Fruit fly (Drosophila melanogaster) whole organism, embryonic: ENCODE results near the gene CG34260.

Experiments
- Asciz ChIP-seq: fragments of 200-800 bp; sonication (Bioruptor generic); optimal IDR thresholded peaks from 2 replicates; lab custom pipeline; 2017; ENCODE audit warnings: missing biosample characterization, mild to moderate bottlenecking, missing genetic modification characterization, missing genetic modification reagents
- CG10147 ChIP-seq: fragments of 200-800 bp; sonication (Bioruptor generic); optimal IDR thresholded peaks from 2 replicates; lab custom pipeline; 2019; ENCODE audit warnings: missing biosample characterization, mild to moderate bottlenecking, missing genetic modification characterization, moderate library complexity
- CG10366 ChIP-seq: fragments of 200-800 bp; sonication (Bioruptor generic); IDR thresholded peaks from 2 replicates; pipeline ENCODE4 v1.3.6; 2022; ENCODE audit warnings: missing biosample characterization, missing genetic modification characterization
- CG10979 ChIP-seq: fragments of 200-800 bp; sonication (Bioruptor generic); optimal IDR thresholded peaks from 2 replicates; lab custom pipeline; 2018; ENCODE audit warnings: missing biosample characterization, mild to moderate bottlenecking, missing genetic modification characterization, moderate library complexity
- CG11247 ChIP-seq: fragments of 200-800 bp; sonication (Bioruptor generic); IDR thresholded peaks from 2 replicates; pipeline ENCODE4 v1.3.6; 2022; ENCODE audit warnings: missing biosample characterization, missing genetic modification characterization
- CG11695 ChIP-seq: fragments of 200-800 bp; sonication (Bioruptor generic); IDR thresholded peaks from 3 replicates; pipeline ENCODE4 v1.3.6; 2022; ENCODE audit warnings: missing biosample characterization, missing genetic modification characterization
- CG12155 ChIP-seq: fragments of 200-800 bp; sonication (Bioruptor generic); optimal IDR thresholded peaks from 3 replicates; lab custom pipeline; 2016; ENCODE audit warnings: missing biosample characterization, missing genetic modification characterization
- CG13424 ChIP-seq: fragments of 200-800 bp; sonication (Bioruptor generic); optimal IDR thresholded peaks from 2 replicates; lab custom pipeline; 2019; ENCODE audit warnings: missing biosample characterization, mild to moderate bottlenecking, missing genetic modification characterization, moderate library complexity
- CG17328 ChIP-seq: fragments of 200-800 bp; sonication (Bioruptor generic); IDR thresholded peaks from 2 replicates; pipeline ENCODE4 v1.3.6; 2022; ENCODE audit warnings: missing biosample characterization, missing genetic modification characterization
- CG18476 ChIP-seq: fragments of 200-800 bp; sonication (Bioruptor generic); optimal IDR thresholded peaks from 2 replicates; lab custom pipeline; 2016; ENCODE audit warnings: missing biosample characterization, mild to moderate bottlenecking, missing genetic modification characterization
- CG2889 ChIP-seq: fragments of 200-800 bp; sonication (Bioruptor generic); IDR thresholded peaks from 3 replicates; pipeline ENCODE4 v1.3.6; 2022; ENCODE audit warnings: missing biosample characterization, missing genetic modification characterization
- CG30020 ChIP-seq: fragments of 200-800 bp; optimal IDR thresholded peaks from 2 replicates; lab custom pipeline; 2019; ENCODE audit warnings: missing biosample characterization, mild to moderate bottlenecking, missing genetic modification characterization, moderate library complexity
- CG30431 ChIP-seq: fragments of 200-800 bp; sonication (Bioruptor generic); optimal IDR thresholded peaks from 2 replicates; lab custom pipeline; 2017; ENCODE audit warnings: missing biosample characterization, missing genetic modification characterization
- CG34376 ChIP-seq: fragments of 200-800 bp; sonication (Bioruptor generic); optimal IDR thresholded peaks from 2 replicates; lab custom pipeline; 2018; ENCODE audit warnings: missing biosample characterization, mild to moderate bottlenecking, missing genetic modification characterization
- CG3847 ChIP-seq: fragments of 200-800 bp; sonication (Bioruptor generic); IDR thresholded peaks from 2 replicates; pipeline ENCODE4 v1.3.6; 2022; ENCODE audit warnings: missing biosample characterization, missing genetic modification characterization
- CG4854 ChIP-seq: fragments of 200-800 bp; sonication (Bioruptor generic); optimal IDR thresholded peaks from 2 replicates; lab custom pipeline; 2016; ENCODE audit warnings: missing biosample characterization, missing genetic modification characterization, inconsistent platforms
- CG6175 ChIP-seq: fragments of 200-800 bp; sonication (Bioruptor generic); IDR thresholded peaks from 3 replicates; pipeline ENCODE4 v1.3.6; 2022; ENCODE audit warnings: missing biosample characterization, missing genetic modification characterization
- CG6765 ChIP-seq: fragments of 200-800 bp; sonication (Bioruptor generic); optimal IDR thresholded peaks from 3 replicates; lab custom pipeline; 2017; ENCODE audit warnings: missing biosample characterization, mild to moderate bottlenecking, missing genetic modification characterization
- CG7786 ChIP-seq: fragments of 200-800 bp; sonication (Bioruptor generic); optimal IDR thresholded peaks from 2 replicates; lab custom pipeline; 2016; ENCODE audit warnings: missing biosample characterization, missing genetic modification characterization
- CG8478 ChIP-seq: fragments of >200 bp; optimal IDR thresholded peaks from 2 replicates; lab custom pipeline; 2018
- CG9727 ChIP-seq: fragments of 200-800 bp; sonication (Bioruptor generic); optimal IDR thresholded peaks from 3 replicates; lab custom pipeline; 2017; ENCODE audit warnings: missing biosample characterization, mild to moderate bottlenecking, missing genetic modification characterization
- CkIIα-i1 ChIP-seq: fragments of 200-800 bp; sonication (Bioruptor generic); IDR thresholded peaks from 2 replicates; pipeline ENCODE4 v1.3.6; 2022; ENCODE audit warnings: missing biosample characterization, missing genetic modification characterization
- Deaf1 ChIP-seq: fragments of 200-800 bp; optimal IDR thresholded peaks from 3 replicates; lab custom pipeline; 2019; ENCODE audit warnings: missing biosample characterization, mild to moderate bottlenecking, missing genetic modification characterization, moderate library complexity
- Elba2 ChIP-seq: fragments of 200-800 bp; sonication (Bioruptor generic); optimal IDR thresholded peaks from 3 replicates; lab custom pipeline; 2016; ENCODE audit warnings: missing biosample characterization, missing genetic modification characterization
- NC2β ChIP-seq: fragments of 200-800 bp; sonication (Bioruptor generic); optimal IDR thresholded peaks from 2 replicates; lab custom pipeline; 2016; ENCODE audit warnings: missing biosample characterization, missing genetic modification characterization
- NfI ChIP-seq: fragments of 200-800 bp; sonication (Bioruptor generic); optimal IDR thresholded peaks from 3 replicates; lab custom pipeline; 2018; ENCODE audit warnings: missing biosample characterization, mild to moderate bottlenecking, missing genetic modification characterization, moderate library complexity
- Ravus ChIP-seq: fragments of 200-800 bp; sonication (Bioruptor generic); IDR thresholded peaks from 2 replicates; pipeline ENCODE4 v1.3.6; 2022; ENCODE audit warnings: missing biosample characterization, missing genetic modification characterization
- Scr ChIP-seq: fragments of 200-800 bp; sonication (Bioruptor generic); IDR thresholded peaks from 2 replicates; pipeline ENCODE4 v1.3.6; 2022; ENCODE audit warnings: missing biosample characterization, missing genetic modification characterization; ENCODE audit not compliant: partially characterized antibody
- Sox100B ChIP-seq: fragments of 200-800 bp; sonication (Bioruptor generic); optimal IDR thresholded peaks from 3 replicates; lab custom pipeline; 2018; ENCODE audit warnings: missing biosample characterization, mild to moderate bottlenecking, missing genetic modification characterization
- Sox102F ChIP-seq: fragments of 200-800 bp; sonication (Bioruptor generic); optimal IDR thresholded peaks from 2 replicates; lab custom pipeline; 2018; ENCODE audit warnings: missing biosample characterization, mild to moderate bottlenecking, missing genetic modification characterization, moderate library complexity
- YL-1 ChIP-seq: fragments of 200-800 bp; sonication (Bioruptor generic); optimal IDR thresholded peaks from 3 replicates; lab custom pipeline; 2017; ENCODE audit warnings: missing biosample characterization, mild to moderate bottlenecking, missing genetic modification characterization
- amos ChIP-seq: fragments of 200-800 bp; sonication (Bioruptor generic); IDR thresholded peaks from 2 replicates; pipeline ENCODE4 v1.3.6; 2022; ENCODE audit warnings: missing biosample characterization, missing genetic modification characterization; ENCODE audit not compliant: partially characterized antibody
- br ChIP-seq: fragments of >200 bp; optimal IDR thresholded peaks from 2 replicates; lab custom pipeline; 2017
- ci ChIP-seq: fragments of 200-800 bp; sonication (Bioruptor generic); IDR thresholded peaks from 3 replicates; pipeline ENCODE4 v1.3.6; 2022; ENCODE audit warnings: missing biosample characterization, missing genetic modification characterization
- croc ChIP-seq: fragments of 200-800 bp; sonication (Bioruptor generic); conservative IDR thresholded peaks from 3 replicates; pipeline ENCODE4 v1.3.6; 2022; ENCODE audit warnings: missing biosample characterization, missing genetic modification characterization
- crp ChIP-seq, 2 experiments: fragments of 200-800 bp; sonication (Bioruptor generic); optimal IDR thresholded peaks; 2 replicates in 1 of 2; 3 replicates in 1 of 2; lab custom pipeline; 2017; ENCODE audit warnings: missing biosample characterization in 2 of 2, missing genetic modification characterization in 2 of 2, mild to moderate bottlenecking in 1 of 2, moderate library complexity in 1 of 2
- fru ChIP-seq: fragments of >200 bp; optimal IDR thresholded peaks from 2 replicates; lab custom pipeline; 2017
- gt ChIP-seq: fragments of 200-800 bp; sonication (Bioruptor generic); IDR thresholded peaks from 2 replicates; pipeline ENCODE4 v1.3.6; 2022; ENCODE audit warnings: missing biosample characterization, missing genetic modification characterization
- ind ChIP-seq: fragments of 200-800 bp; sonication (Bioruptor generic); optimal IDR thresholded peaks from 3 replicates; lab custom pipeline; 2016; ENCODE audit warnings: missing biosample characterization, missing genetic modification characterization
- insv ChIP-seq, 2 experiments: fragments of 200-800 bp; sonication (Bioruptor generic); optimal IDR thresholded peaks; 3 replicates each; lab custom pipeline; 2016 to 2018; ENCODE audit warnings: missing biosample characterization in 2 of 2, missing genetic modification characterization in 2 of 2
- lilli ChIP-seq: fragments of 200-800 bp; sonication (Bioruptor generic); optimal IDR thresholded peaks from 3 replicates; lab custom pipeline; 2016; ENCODE audit warnings: missing biosample characterization, missing genetic modification characterization
- lola ChIP-seq, 3 experiments: fragments of >200 bp in 2 of 3; fragments of 200-800 bp in 1 of 3; sonication (Bioruptor generic) in 1 of 3; optimal IDR thresholded peaks; 2 replicates each; lab custom pipeline; 2017 to 2019; ENCODE audit warnings: missing biosample characterization in 3 of 3, missing genetic modification characterization in 3 of 3, mild to moderate bottlenecking in 1 of 3, moderate library complexity in 1 of 3
- pros ChIP-seq: fragments of 200-800 bp; sonication (Bioruptor generic); optimal IDR thresholded peaks from 3 replicates; lab custom pipeline; 2019; ENCODE audit warnings: missing biosample characterization, mild to moderate bottlenecking, missing genetic modification characterization, moderate library complexity
- ro ChIP-seq: fragments of 200-800 bp; sonication (Bioruptor generic); IDR thresholded peaks from 2 replicates; pipeline ENCODE4 v1.3.6; 2022; ENCODE audit warnings: missing biosample characterization, missing genetic modification characterization
- sc ChIP-seq, 3 experiments: fragments of >200 bp in 2 of 3; fragments of 200-800 bp in 1 of 3; sonication (Bioruptor generic) in 1 of 3; optimal IDR thresholded peaks; 2 replicates in 2 of 3; 3 replicates in 1 of 3; lab custom pipeline; 2017; ENCODE audit warnings: mild to moderate bottlenecking in 1 of 3, missing biosample characterization in 1 of 3, missing genetic modification characterization in 1 of 3, missing genetic modification reagents in 1 of 3
- shn ChIP-seq: fragments of 200-800 bp; sonication (Bioruptor generic); optimal IDR thresholded peaks from 3 replicates; lab custom pipeline; 2016; ENCODE audit warnings: missing biosample characterization, missing genetic modification characterization
- slbo ChIP-seq: fragments of 200-800 bp; sonication (Bioruptor generic); IDR thresholded peaks from 2 replicates; pipeline ENCODE4 v1.3.6; 2022; ENCODE audit warnings: missing biosample characterization, missing genetic modification characterization
- sug ChIP-seq: fragments of 200-800 bp; optimal IDR thresholded peaks from 2 replicates; lab custom pipeline; 2019; ENCODE audit warnings: missing biosample characterization, mild to moderate bottlenecking, missing genetic modification characterization, moderate library complexity
- tio ChIP-seq: fragments of 200-800 bp; sonication (Bioruptor generic); optimal IDR thresholded peaks from 2 replicates; lab custom pipeline; 2017; ENCODE audit warnings: missing biosample characterization, missing genetic modification characterization, inconsistent platforms
- usp ChIP-seq: fragments of >200 bp; optimal IDR thresholded peaks from 2 replicates; lab custom pipeline; 2017; ENCODE audit warnings: missing biosample characterization, missing genetic modification characterization
- vvl ChIP-seq: fragments of 200-800 bp; sonication (Bioruptor generic); IDR thresholded peaks from 2 replicates; pipeline ENCODE4 v1.3.6; 2022; ENCODE audit warnings: missing biosample characterization, missing genetic modification characterization

CG34260 gene

dm6 chr3L:20710475-20711177 is 3.3 kb upstream of the CG34260 start (continued):
- TF ChIP-seq ind (GFP tag; lab: Kevin White, UChicago) (no peak), CG2889 (GFP tag; lab: Robert Waterston, UW) (no peak), Elba2 (no peak), CG10366 (GFP tag; lab: Robert Waterston, UW) (no peak; the same call in 1 of the 2 replicates), gt (GFP tag; lab: Robert Waterston, UW) (no peak), CG18476 (no peak), Scr (GFP tag; lab: Robert Waterston, UW) (no peak), CG7786 (GFP tag; lab: Kevin White, UChicago) (no peak), CG8478 (lab: Kevin White, UChicago) (no peak), CG12155 (peak; percentile 14), Asciz (GFP tag; lab: Kevin White, UChicago) (peak; percentile 32), CG17328 (GFP tag; lab: Robert Waterston, UW) (0 out of 2 replicates have a peak, but pooled peaks have one; percentile 45), CG3847 (no peak), CG34376 (GFP tag; lab: Kevin White, UChicago) (no peak), NC2β (GFP tag; lab: Kevin White, UChicago) (no peak), pros (GFP tag; lab: Kevin White, UChicago) (no peak), CG30020 (tag; lab: Kevin White, UChicago) (no peak), amos (GFP tag; lab: Robert Waterston, UW) (no peak), usp (GFP tag; lab: Kevin White, UChicago) (no peak), croc (no peak), tio (GFP tag; lab: Kevin White, UChicago) (peak; percentile 48), CG11247 (no peak), CG11695 (GFP tag; lab: Robert Waterston, UW) (no peak), CG10147 (no peak), YL-1 (GFP tag; lab: Kevin White, UChicago) (no peak), CG4854 (GFP tag; lab: Kevin White, UChicago) (peak; percentile 6), Sox102F (GFP tag; lab: Kevin White, UChicago) (peak; percentile 66), NfI (no peak), CkIIα-i1 (no peak), sc (optimal IDR thresholded peaks at IDR 0.05; lab: Kevin White, UChicago) (no peak), sc (GFP tag; optimal IDR thresholded peaks at IDR 0.05; lab: Kevin White, UChicago) (no peak), CG9727 (peak; percentile 29), insv (GFP tag; optimal IDR thresholded peaks at IDR 0.05; lab: Kevin White, UChicago) (no peak), lilli (GFP tag; lab: Kevin White, UChicago) (peak; percentile 45), CG10979 (tag; lab: Kevin White, UChicago) (peak; percentile 55), CG13424 (tag; lab: Kevin White, UChicago) (peak; percentile 48), vvl (GFP tag; lab: Robert Waterston, UW) (no peak), Sox100B (GFP tag; lab: Kevin White, UChicago) (peak; percentile 46), fru (lab: Kevin White, UChicago) (no peak), slbo (GFP tag; lab: Robert Waterston, UW) (peak; percentile 50), ro (no peak), crp (GFP tag; optimal IDR thresholded peaks at IDR 0.05; lab: Kevin White, UChicago) (no peak), sug (no peak), br (lab: Kevin White, UChicago) (no peak), CG6175 (GFP tag; lab: Robert Waterston, UW) (no peak), shn (GFP tag; lab: Kevin White, UChicago) (no peak), Deaf1 (tag; lab: Kevin White, UChicago) (no peak), CG30431 (GFP tag; lab: Kevin White, UChicago) (no peak), ci (peak; percentile 72), lola (GFP tag; optimal IDR thresholded peaks at IDR 0.05; lab: Kevin White, UChicago) (peak in 1 of 3 experiments; percentile 34), Ravus (GFP tag; lab: Robert Waterston, UW) (no peak), CG6765 (no peak)
